Fruit fly (Drosophila melanogaster) whole organism, prepupa: Measurements from ENCODE around the gene CG43390.

Experiments
- Blimp-1 ChIP-seq: fragments of 200-800 bp; sonication (Bioruptor generic); optimal IDR thresholded peaks from 3 replicates; lab custom pipeline; 2017; ENCODE audit warnings: missing biosample characterization, missing genetic modification characterization, mild to moderate bottlenecking, moderate library complexity, missing genetic modification reagents
- CG10631 ChIP-seq: fragments of 200-800 bp; sonication (Bioruptor generic); optimal IDR thresholded peaks from 2 replicates; lab custom pipeline; 2016; ENCODE audit warnings: missing biosample characterization, missing genetic modification characterization
- CG10669 ChIP-seq: fragments of 200-800 bp; sonication (Bioruptor generic); optimal IDR thresholded peaks from 3 replicates; lab custom pipeline; 2018; ENCODE audit warnings: missing biosample characterization, mild to moderate bottlenecking, missing genetic modification characterization, moderate library complexity
- CG11294 ChIP-seq: fragments of 200-800 bp; sonication (Bioruptor generic); IDR thresholded peaks from 2 replicates; pipeline ENCODE4 v1.3.6; 2022; ENCODE audit warnings: missing biosample characterization, missing genetic modification characterization
- CG11762 ChIP-seq: fragments of 200-800 bp; sonication (Bioruptor generic); optimal IDR thresholded peaks from 3 replicates; lab custom pipeline; 2016; ENCODE audit warnings: missing biosample characterization, missing genetic modification characterization; ENCODE audit not compliant: insufficient read depth
- CG11902 ChIP-seq: fragments of 200-800 bp; sonication (Bioruptor generic); optimal IDR thresholded peaks from 3 replicates; lab custom pipeline; 2016; ENCODE audit warnings: missing biosample characterization, missing genetic modification characterization
- CG15336 ChIP-seq: fragments of 200-800 bp; sonication (Bioruptor generic); IDR thresholded peaks from 2 replicates; pipeline ENCODE4 v1.3.6; 2022; ENCODE audit warnings: missing biosample characterization, missing genetic modification characterization
- CG1621 ChIP-seq: fragments of 200-800 bp; sonication (Bioruptor generic); optimal IDR thresholded peaks from 3 replicates; lab custom pipeline; 2018; ENCODE audit warnings: missing biosample characterization, mild to moderate bottlenecking, missing genetic modification characterization
- CG16779 ChIP-seq: fragments of 200-800 bp; sonication (Bioruptor generic); optimal IDR thresholded peaks from 3 replicates; lab custom pipeline; 2017; ENCODE audit warnings: missing biosample characterization, mild to moderate bottlenecking, missing genetic modification characterization
- CG3032 ChIP-seq: fragments of 200-800 bp; optimal IDR thresholded peaks from 2 replicates; lab custom pipeline; 2019; ENCODE audit warnings: missing biosample characterization, mild to moderate bottlenecking, missing genetic modification characterization, moderate library complexity
- CG31627 ChIP-seq: fragments of 200-800 bp; sonication (Bioruptor generic); optimal IDR thresholded peaks from 3 replicates; lab custom pipeline; 2016; ENCODE audit warnings: missing biosample characterization, missing genetic modification characterization
- CG34406 ChIP-seq: fragments of 200-800 bp; sonication (Bioruptor generic); optimal IDR thresholded peaks from 3 replicates; lab custom pipeline; 2016; ENCODE audit warnings: missing biosample characterization, missing genetic modification characterization
- CG3919 ChIP-seq: fragments of 200-800 bp; sonication (Bioruptor generic); optimal IDR thresholded peaks from 3 replicates; lab custom pipeline; 2016; ENCODE audit warnings: missing biosample characterization, missing genetic modification characterization
- CG4318 ChIP-seq: fragments of 200-800 bp; sonication (Bioruptor generic); optimal IDR thresholded peaks from 3 replicates; lab custom pipeline; 2017; ENCODE audit warnings: missing biosample characterization, mild to moderate bottlenecking, missing genetic modification characterization
- CG6163 ChIP-seq: fragments of 200-800 bp; sonication (Bioruptor generic); IDR thresholded peaks from 3 replicates; pipeline ENCODE4 v1.3.6; 2022; ENCODE audit warnings: missing biosample characterization, missing genetic modification characterization
- CG6276 ChIP-seq: fragments of 200-800 bp; sonication (Bioruptor generic); optimal IDR thresholded peaks from 2 replicates; lab custom pipeline; 2017; ENCODE audit warnings: missing biosample characterization, mild to moderate bottlenecking, missing genetic modification characterization
- CG6792 ChIP-seq: fragments of 200-800 bp; sonication (Bioruptor generic); optimal IDR thresholded peaks from 3 replicates; lab custom pipeline; 2016; ENCODE audit warnings: missing biosample characterization, missing genetic modification characterization
- CG6808 ChIP-seq: fragments of 200-800 bp; sonication (Bioruptor generic); optimal IDR thresholded peaks from 3 replicates; lab custom pipeline; 2017; ENCODE audit warnings: missing biosample characterization, missing genetic modification characterization, mild to moderate bottlenecking, moderate library complexity, missing genetic modification reagents
- CG7368 ChIP-seq: fragments of 200-800 bp; sonication (Bioruptor generic); optimal IDR thresholded peaks from 3 replicates; lab custom pipeline; 2016; ENCODE audit warnings: missing biosample characterization, missing genetic modification characterization
- CG8119 ChIP-seq: fragments of 200-800 bp; sonication (Bioruptor generic); IDR thresholded peaks from 3 replicates; pipeline ENCODE4 v1.3.6; 2022; ENCODE audit warnings: missing biosample characterization, missing genetic modification characterization
- CG8319 ChIP-seq: fragments of 200-800 bp; sonication (Bioruptor generic); optimal IDR thresholded peaks from 3 replicates; lab custom pipeline; 2016; ENCODE audit warnings: missing biosample characterization, missing genetic modification characterization
- CG8632 ChIP-seq: fragments of 200-800 bp; sonication (Bioruptor generic); optimal IDR thresholded peaks from 3 replicates; lab custom pipeline; 2016; ENCODE audit warnings: missing biosample characterization, missing genetic modification characterization
- CG9139 ChIP-seq: fragments of 200-800 bp; sonication (Bioruptor generic); optimal IDR thresholded peaks from 3 replicates; lab custom pipeline; 2017; ENCODE audit warnings: missing biosample characterization, mild to moderate bottlenecking, missing genetic modification characterization
- Eip75B ChIP-seq: fragments of 200-800 bp; sonication (Bioruptor generic); optimal IDR thresholded peaks from 3 replicates; lab custom pipeline; 2016; ENCODE audit warnings: missing biosample characterization, missing genetic modification characterization
- Eip78C ChIP-seq: fragments of 200-800 bp; sonication (Bioruptor generic); peaks from one replicate; lab custom pipeline; 2016; ENCODE audit warnings: missing biosample characterization, missing genetic modification characterization
- Eip93F ChIP-seq: fragments of 200-800 bp; sonication (Bioruptor generic); optimal IDR thresholded peaks from 2 replicates; lab custom pipeline; 2016; ENCODE audit warnings: missing biosample characterization, mild to moderate bottlenecking, missing genetic modification characterization
- Ets21C ChIP-seq: fragments of 200-800 bp; sonication (Bioruptor generic); optimal IDR thresholded peaks from 3 replicates; lab custom pipeline; 2016; ENCODE audit warnings: missing biosample characterization, missing genetic modification characterization
- Ets96B ChIP-seq: fragments of 200-800 bp; optimal IDR thresholded peaks from 2 replicates; lab custom pipeline; 2019; ENCODE audit warnings: missing biosample characterization, mild to moderate bottlenecking, missing genetic modification characterization, moderate library complexity
- Gug ChIP-seq: fragments of 200-800 bp; sonication (Bioruptor generic); IDR thresholded peaks from 2 replicates; pipeline ENCODE4 v1.3.6; 2022; ENCODE audit warnings: missing biosample characterization, missing genetic modification characterization
- Hr38 ChIP-seq: sonication (Bioruptor generic); optimal IDR thresholded peaks from 2 replicates; lab custom pipeline; 2016; ENCODE audit warnings: missing biosample characterization, missing genetic modification characterization
- Hr4 ChIP-seq: fragments of 200-800 bp; sonication (Bioruptor generic); optimal IDR thresholded peaks from 3 replicates; lab custom pipeline; 2016; ENCODE audit warnings: missing biosample characterization, missing genetic modification characterization
- Lpt ChIP-seq: fragments of 200-800 bp; sonication (Bioruptor generic); optimal IDR thresholded peaks from 3 replicates; lab custom pipeline; 2016; ENCODE audit warnings: missing biosample characterization, missing genetic modification characterization
- Met ChIP-seq: fragments of 200-800 bp; sonication (Bioruptor generic); optimal IDR thresholded peaks from 3 replicates; lab custom pipeline; 2016; ENCODE audit warnings: missing biosample characterization, missing genetic modification characterization
- OdsH ChIP-seq: fragments of 200-800 bp; sonication (Bioruptor generic); optimal IDR thresholded peaks from 3 replicates; lab custom pipeline; 2016; ENCODE audit warnings: missing biosample characterization, missing genetic modification characterization
- Sox14 ChIP-seq: fragments of 200-800 bp; sonication (Bioruptor generic); optimal IDR thresholded peaks from 3 replicates; lab custom pipeline; 2016; ENCODE audit warnings: missing biosample characterization, missing genetic modification characterization
- Sox15 ChIP-seq: fragments of 200-800 bp; sonication (Bioruptor generic); optimal IDR thresholded peaks from 3 replicates; lab custom pipeline; 2016; ENCODE audit warnings: missing biosample characterization, missing genetic modification characterization
- achi ChIP-seq: fragments of 200-800 bp; sonication (Bioruptor generic); optimal IDR thresholded peaks from 3 replicates; lab custom pipeline; 2016; ENCODE audit warnings: missing biosample characterization, missing genetic modification characterization
- acj6 ChIP-seq: fragments of 200-800 bp; sonication (Bioruptor generic); optimal IDR thresholded peaks from 3 replicates; lab custom pipeline; 2016; ENCODE audit warnings: missing biosample characterization, missing genetic modification characterization
- cyc ChIP-seq: fragments of 200-800 bp; sonication (Bioruptor generic); optimal IDR thresholded peaks from 3 replicates; lab custom pipeline; 2016; ENCODE audit warnings: missing biosample characterization, missing genetic modification characterization
- dac ChIP-seq: fragments of 200-800 bp; sonication (Bioruptor generic); optimal IDR thresholded peaks from 2 replicates; lab custom pipeline; 2017; ENCODE audit warnings: missing biosample characterization, mild to moderate bottlenecking, missing genetic modification characterization
- dsx ChIP-seq: fragments of 200-800 bp; optimal IDR thresholded peaks from 3 replicates; lab custom pipeline; 2019; ENCODE audit warnings: missing biosample characterization, mild to moderate bottlenecking, missing genetic modification characterization, moderate library complexity; ENCODE audit not compliant: poor library complexity, severe bottlenecking
- eg ChIP-seq: fragments of 200-800 bp; sonication (Bioruptor generic); IDR thresholded peaks from 3 replicates; pipeline ENCODE4 v1.3.6; 2022; ENCODE audit warnings: missing biosample characterization, missing genetic modification characterization
- esn ChIP-seq: fragments of 200-800 bp; sonication (Bioruptor generic); optimal IDR thresholded peaks from 2 replicates; lab custom pipeline; 2016; ENCODE audit warnings: missing biosample characterization, mild to moderate bottlenecking, missing genetic modification characterization, moderate library complexity
- fd59A ChIP-seq: fragments of 200-800 bp; sonication (Bioruptor generic); optimal IDR thresholded peaks from 2 replicates; lab custom pipeline; 2017; ENCODE audit warnings: missing biosample characterization, mild to moderate bottlenecking, missing genetic modification characterization, missing genetic modification reagents
- fd85E ChIP-seq: fragments of 200-800 bp; sonication (Bioruptor generic); optimal IDR thresholded peaks from 3 replicates; lab custom pipeline; 2016; ENCODE audit warnings: missing biosample characterization, missing genetic modification characterization
- fkh ChIP-seq: fragments of 200-800 bp; sonication (Bioruptor generic); optimal IDR thresholded peaks from 3 replicates; lab custom pipeline; 2017; ENCODE audit warnings: missing biosample characterization, mild to moderate bottlenecking, missing genetic modification characterization, moderate library complexity
- lz ChIP-seq: fragments of 200-800 bp; sonication (Bioruptor generic); optimal IDR thresholded peaks from 3 replicates; lab custom pipeline; 2016; ENCODE audit warnings: missing biosample characterization, missing genetic modification characterization
- pdm3 ChIP-seq: fragments of 200-800 bp; sonication (Bioruptor generic); optimal IDR thresholded peaks from 3 replicates; lab custom pipeline; 2016; ENCODE audit warnings: missing biosample characterization, missing genetic modification characterization
- spab ChIP-seq: fragments of 200-800 bp; sonication (Bioruptor generic); optimal IDR thresholded peaks from 2 replicates; lab custom pipeline; 2017; ENCODE audit warnings: missing biosample characterization, mild to moderate bottlenecking, missing genetic modification characterization, missing genetic modification reagents
- ss ChIP-seq, 2 experiments: fragments of 200-800 bp; sonication (Bioruptor generic); optimal IDR thresholded peaks; 2 replicates in 1 of 2; 3 replicates in 1 of 2; lab custom pipeline; 2017 to 2018; ENCODE audit warnings: mild to moderate bottlenecking in 2 of 2, missing biosample characterization in 2 of 2, missing genetic modification characterization in 2 of 2, moderate library complexity in 1 of 2
- svp ChIP-seq: fragments of 200-800 bp; sonication (Bioruptor generic); peaks from one replicate; lab custom pipeline; 2016; ENCODE audit warnings: missing biosample characterization, missing genetic modification characterization
- topi ChIP-seq: fragments of 200-800 bp; sonication (Bioruptor generic); optimal IDR thresholded peaks from 3 replicates; lab custom pipeline; 2016; ENCODE audit warnings: missing biosample characterization, missing genetic modification characterization
- vri ChIP-seq: fragments of 200-800 bp; sonication (Bioruptor generic); optimal IDR thresholded peaks from 3 replicates; lab custom pipeline; 2016; ENCODE audit warnings: missing biosample characterization, mild to moderate bottlenecking, missing genetic modification characterization

Gene CG43390

DNA sequence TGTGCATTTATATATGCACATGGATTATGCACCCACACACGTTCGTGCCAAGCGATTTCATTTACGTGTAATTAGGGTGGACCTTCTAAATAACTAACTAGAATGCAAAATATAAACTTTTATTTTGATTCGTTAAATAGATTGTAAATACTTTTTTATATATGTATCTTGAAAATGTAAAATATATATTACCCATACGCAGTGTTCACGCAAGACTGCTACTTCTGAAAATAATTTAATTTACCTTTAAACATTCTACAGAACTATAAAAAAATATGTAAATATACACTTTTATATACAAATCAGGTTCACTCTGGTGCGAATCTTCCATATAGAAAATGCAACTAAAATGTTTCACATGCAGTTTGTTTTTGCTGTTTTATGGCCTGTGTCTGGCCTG lies 14.0 kb upstream of the CG43390 start:
- TF ChIP-seq ss (GFP tag; optimal IDR thresholded peaks at IDR 0.05; lab: Kevin White, UChicago), result peak in 1 of 2 experiments; percentile 45
- TF ChIP-seq CG6808 (GFP tag; lab: Kevin White, UChicago), result peak; percentile 29
- TF ChIP-seq CG6163 (GFP tag; lab: Robert Waterston, UW), result peak; percentile 61; the same call in 2 of the 3 replicates
- TF ChIP-seq CG8119, result peak; percentile 82
- peak; percentile 33 for TF ChIP-seq CG3919 (GFP tag; lab: Kevin White, UChicago)
- peak; percentile 11 for TF ChIP-seq Lpt (GFP tag; lab: Kevin White, UChicago)
- peak; percentile 42 for TF ChIP-seq Hr4 (GFP tag; lab: Kevin White, UChicago)
- TF ChIP-seq CG1621, result no peak
- no peak for TF ChIP-seq Sox14 (GFP tag; lab: Kevin White, UChicago)
- no peak for TF ChIP-seq Met (GFP tag; lab: Kevin White, UChicago)
- peak; percentile 62 for TF ChIP-seq Eip78C (GFP tag; lab: Kevin White, UChicago)
- TF ChIP-seq eg (GFP tag; lab: Robert Waterston, UW), result 0 out of 3 replicates have a peak, but pooled peaks have one; percentile 54
- no peak for TF ChIP-seq CG11294 (GFP tag; lab: Robert Waterston, UW)
- TF ChIP-seq CG15336, result peak; percentile 75
- no peak for TF ChIP-seq spab
- TF ChIP-seq dsx (GFP tag; lab: Kevin White, UChicago), result peak; percentile 44
- no peak for TF ChIP-seq fd85E (GFP tag; lab: Kevin White, UChicago)
- no peak for TF ChIP-seq fkh (GFP tag; lab: Kevin White, UChicago)
- no peak for TF ChIP-seq Blimp-1 (GFP tag; lab: Kevin White, UChicago)
- TF ChIP-seq dac, result no peak
- TF ChIP-seq Hr38 (GFP tag; lab: Kevin White, UChicago), result no peak
- no peak for TF ChIP-seq svp
- peak; percentile 43 for TF ChIP-seq CG6276 (GFP tag; lab: Kevin White, UChicago)
- peak; percentile 23 for TF ChIP-seq CG8632 (GFP tag; lab: Kevin White, UChicago)
- no peak for TF ChIP-seq vri (GFP tag; lab: Kevin White, UChicago)
- peak; percentile 26 for TF ChIP-seq CG10669 (GFP tag; lab: Kevin White, UChicago)
- peak; percentile 26 for TF ChIP-seq pdm3 (GFP tag; lab: Kevin White, UChicago)
- TF ChIP-seq lz (GFP tag; lab: Kevin White, UChicago), result no peak
- no peak for TF ChIP-seq CG8319 (GFP tag; lab: Kevin White, UChicago)
- TF ChIP-seq CG34406, result peak; percentile 22
- no peak for TF ChIP-seq Sox15
- TF ChIP-seq cyc (GFP tag; lab: Kevin White, UChicago), result no peak
- no peak for TF ChIP-seq CG9139
- peak; percentile 60 for TF ChIP-seq Ets96B (tag; lab: Kevin White, UChicago)
- no peak for TF ChIP-seq Ets21C (GFP tag; lab: Kevin White, UChicago)
- TF ChIP-seq achi (GFP tag; lab: Kevin White, UChicago), result peak; percentile 42
- TF ChIP-seq CG7368 (GFP tag; lab: Kevin White, UChicago), result no peak
- TF ChIP-seq Eip93F (GFP tag; lab: Kevin White, UChicago), result no peak
- TF ChIP-seq CG10631 (GFP tag; lab: Kevin White, UChicago), result peak; percentile 10
- TF ChIP-seq CG11902 (GFP tag; lab: Kevin White, UChicago), result no peak
- TF ChIP-seq topi (GFP tag; lab: Kevin White, UChicago), result no peak
- TF ChIP-seq CG6792 (GFP tag; lab: Kevin White, UChicago), result no peak
- peak; percentile 21 for TF ChIP-seq acj6 (GFP tag; lab: Kevin White, UChicago)
- peak; percentile 35 for TF ChIP-seq CG3032 (tag; lab: Kevin White, UChicago)
- no peak for TF ChIP-seq CG11762 (GFP tag; lab: Kevin White, UChicago)
- no peak for TF ChIP-seq Eip75B (GFP tag; lab: Kevin White, UChicago)
- TF ChIP-seq OdsH, result peak; percentile 28
- peak; percentile 7 for TF ChIP-seq CG16779
- TF ChIP-seq CG31627 (GFP tag; lab: Kevin White, UChicago), result no peak
- TF ChIP-seq fd59A (GFP tag; lab: Kevin White, UChicago), result no peak
- TF ChIP-seq Gug, result peak; percentile 33; the same call in 1 of the 2 replicates
- peak; percentile 17 for TF ChIP-seq esn (GFP tag; lab: Kevin White, UChicago)
- peak; percentile 2 for TF ChIP-seq CG4318 (GFP tag; lab: Kevin White, UChicago)
